Fruit fly (Drosophila melanogaster) whole organism, larva: ENCODE results near the gene Obp28a.

ENCODE experiments used
- noc ChIP-seq: fragments of 200-800 bp; sonication (Bioruptor generic); optimal IDR thresholded peaks from 3 replicates; lab custom pipeline; 2019; ENCODE audit warnings: missing biosample characterization, mild to moderate bottlenecking, missing genetic modification characterization, moderate library complexity

Obp28a gene

DNA sequence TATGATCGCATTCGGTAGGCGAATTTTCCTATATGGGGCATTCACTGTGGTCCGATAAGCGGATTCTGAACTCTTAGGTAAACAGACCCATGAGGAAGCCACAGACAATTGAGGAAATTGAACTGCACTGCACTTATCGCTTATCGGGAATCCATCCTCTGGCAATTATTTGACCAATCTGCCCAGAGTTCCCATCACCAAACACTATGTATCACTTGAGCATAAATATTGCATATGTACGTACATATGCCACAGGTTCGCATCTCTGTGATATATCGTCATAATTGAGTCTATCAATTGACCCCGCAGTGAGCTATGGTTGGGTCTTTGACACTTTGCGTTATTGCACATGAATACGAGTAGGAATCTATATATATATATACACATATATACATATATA lies 48.8 kb downstream of the Obp28a start:
- TF ChIP-seq noc (tag; lab: Kevin White, UChicago), result no peak

DNA sequence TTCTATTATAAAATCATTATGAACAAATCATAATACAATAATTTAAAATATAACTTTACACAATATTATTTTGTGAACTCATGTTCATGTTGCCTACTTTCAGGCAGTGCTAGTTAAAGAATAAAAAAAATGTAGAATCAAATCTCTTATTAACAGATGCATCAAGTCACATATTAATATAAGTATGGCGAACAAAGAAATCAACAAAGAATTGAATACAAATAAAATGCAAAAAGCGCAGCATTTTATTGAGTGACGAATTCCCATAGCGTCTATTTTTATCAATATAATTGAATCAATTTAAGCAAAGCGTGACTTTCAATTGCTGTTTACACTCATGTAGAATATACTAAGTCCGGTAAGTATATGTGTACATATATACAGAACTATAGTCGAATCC lies 49.3 kb downstream of the Obp28a start:
- TF ChIP-seq noc (tag; lab: Kevin White, UChicago), result no peak
